Worm (Caenorhabditis elegans): ENCODE data around the gene T03E6.9.
A peak's percentile ranks its signal among the peaks of the same experiment; 100 is the strongest.

T03E6.9 gene

ce11 chrV:16648317-16649018 lies 47.9 kb upstream of the T03E6.9 start, which contains the start of gene W06G6.20 (continued):
- TF ChIP-seq nhr-41 (GFP tag; IDR thresholded peaks at IDR 0.05) (no peak), fos-1 (tag; optimal IDR thresholded peaks at IDR 0.05) (no peak), nhr-11 (tag; optimal IDR thresholded peaks at IDR 0.05) (no peak), hlh-30 (tag; optimal IDR thresholded peaks at IDR 0.05; ENCODE audit: insufficient read depth) (peak; percentile 74), nhr-28 (tag; optimal IDR thresholded peaks at IDR 0.05) (no peak), hmg-1.1 (GFP tag; IDR thresholded peaks at IDR 0.05) (no peak), Y5F2A.4 (GFP tag; optimal IDR thresholded peaks at IDR 0.05) (no peak), nhr-77 (tag; optimal IDR thresholded peaks at IDR 0.05) (no peak), attf-4 (tag; optimal IDR thresholded peaks at IDR 0.05) (no peak), nhr-10 (tag; optimal IDR thresholded peaks at IDR 0.05) (no peak), nhr-25 (tag; optimal IDR thresholded peaks at IDR 0.05; ENCODE audit: borderline replicate concordance, insufficient read depth) (no peak), set-16 (GFP tag; IDR thresholded peaks at IDR 0.05) (no peak), saeg-2 (GFP tag; IDR thresholded peaks at IDR 0.05) (no peak), dpl-1 (GFP tag; optimal IDR thresholded peaks at IDR 0.05) (no peak), ceh-62 (tag; optimal IDR thresholded peaks at IDR 0.05) (no peak), mdt-29 (GFP tag; IDR thresholded peaks at IDR 0.05) (0 out of 2 replicates have a peak, but pooled peaks have one; percentile 16)

- TF ChIP-seq dmd-8 (GFP tag; IDR thresholded peaks at IDR 0.05) (no peak), ceh-32 (tag; optimal IDR thresholded peaks at IDR 0.05; ENCODE audit: poor library complexity) (no peak), skn-1 (tag; optimal IDR thresholded peaks at IDR 0.05) (no peak), fos-1 (tag; optimal IDR thresholded peaks at IDR 0.05) (no peak), daf-19 (GFP tag; conservative IDR thresholded peaks at IDR 0.05) (no peak), hif-1 (tag; optimal IDR thresholded peaks at IDR 0.05) (no peak), vab-7 (GFP tag; IDR thresholded peaks at IDR 0.05) (no peak), ceh-20 (GFP tag; IDR thresholded peaks at IDR 0.05) (no peak), gei-8 (GFP tag; optimal IDR thresholded peaks at IDR 0.05) (no peak), daf-16 (GFP tag; optimal IDR thresholded peaks at IDR 0.05) (no peak), daf-16 (tag; optimal IDR thresholded peaks at IDR 0.05) (no peak), set-16 (GFP tag; IDR thresholded peaks at IDR 0.05) (no peak)
Observed at ce11 chrV:16647093-16647492, 46.6 kb upstream of the T03E6.9 start, which contains the start of gene W06G6.10. Gene W06G6.10, minus strand, starts transcription at chrV:16647193.

- TF ChIP-seq hmg-1.1 (GFP tag; IDR thresholded peaks at IDR 0.05), result no peak
- no peak for TF ChIP-seq D1046.2 (GFP tag; IDR thresholded peaks at IDR 0.05)
- TF ChIP-seq spr-3 (GFP tag; optimal IDR thresholded peaks at IDR 0.05), result no peak
- TF ChIP-seq F10B5.3 (tag; optimal IDR thresholded peaks at IDR 0.05), result no peak
- TF ChIP-seq dmd-6 (GFP tag; IDR thresholded peaks at IDR 0.05), result no peak
- TF ChIP-seq ctbp-1 (GFP tag; IDR thresholded peaks at IDR 0.05), result no peak
- no peak for TF ChIP-seq ztf-7 (tag; optimal IDR thresholded peaks at IDR 0.05)
- TF ChIP-seq ces-1 (GFP tag; optimal IDR thresholded peaks at IDR 0.05), result no peak
- TF ChIP-seq set-16 (GFP tag; IDR thresholded peaks at IDR 0.05), result no peak
- no peak for TF ChIP-seq pha-4 (GFP tag; IDR thresholded peaks at IDR 0.05)
- no peak for TF ChIP-seq pha-4 (tag; optimal IDR thresholded peaks at IDR 0.05)
- TF ChIP-seq attf-4 (tag; optimal IDR thresholded peaks at IDR 0.05), result no peak
- no peak for TF ChIP-seq nhr-10 (tag; optimal IDR thresholded peaks at IDR 0.05)
- TF ChIP-seq unc-39 (tag; optimal IDR thresholded peaks at IDR 0.05), result no peak
- no peak for TF ChIP-seq F49E8.2 (tag; optimal IDR thresholded peaks at IDR 0.05; ENCODE audit: borderline replicate concordance)
- TF ChIP-seq T20F7.1 (GFP tag; optimal IDR thresholded peaks at IDR 0.05), result no peak
Observed at ce11 chrV:16646372-16646771, 45.8 kb upstream of the T03E6.9 start, which contains the start of gene W06G6.9. Gene W06G6.9, minus strand, starts transcription at chrV:16646472.
